Worm (Caenorhabditis elegans): ENCODE data around the gene best-19.

Gene best-19

ce11 chrIV:291851-292367 is 8.5 kb downstream of the best-19 start:
- TF ChIP-seq pha-4 (tag; optimal IDR thresholded peaks at IDR 0.05) (no peak), elt-1 (tag; optimal IDR thresholded peaks at IDR 0.05; ENCODE audit: borderline replicate concordance, insufficient read depth) (no peak), nhr-237 (tag; optimal IDR thresholded peaks at IDR 0.05) (no peak), ztf-11 (tag; optimal IDR thresholded peaks at IDR 0.05) (no peak), unc-62 (GFP tag; optimal IDR thresholded peaks at IDR 0.05) (no peak), zip-8 (tag; optimal IDR thresholded peaks at IDR 0.05) (no peak), lin-32 (GFP tag; optimal IDR thresholded peaks at IDR 0.05) (no peak), elt-3 (tag; optimal IDR thresholded peaks at IDR 0.05) (no peak), nhr-28 (tag; optimal IDR thresholded peaks at IDR 0.05) (no peak), lsy-2 (tag; optimal IDR thresholded peaks at IDR 0.05) (no peak), cnd-1 (tag; optimal IDR thresholded peaks at IDR 0.05) (no peak), blmp-1 (tag; optimal IDR thresholded peaks at IDR 0.05) (no peak), bed-3 (GFP tag; optimal IDR thresholded peaks at IDR 0.05) (no peak), unc-39 (tag; optimal IDR thresholded peaks at IDR 0.05) (no peak), nhr-2 (tag; optimal IDR thresholded peaks at IDR 0.05) (no peak), sptf-1 (tag; optimal IDR thresholded peaks at IDR 0.05) (no peak), ceh-43 (GFP tag; optimal IDR thresholded peaks at IDR 0.05) (no peak), flh-1 (GFP tag; optimal IDR thresholded peaks at IDR 0.05) (no peak), nhr-12 (tag; optimal IDR thresholded peaks at IDR 0.05) (no peak), ceh-83 (GFP tag; optimal IDR thresholded peaks at IDR 0.05) (no peak)

DNA sequence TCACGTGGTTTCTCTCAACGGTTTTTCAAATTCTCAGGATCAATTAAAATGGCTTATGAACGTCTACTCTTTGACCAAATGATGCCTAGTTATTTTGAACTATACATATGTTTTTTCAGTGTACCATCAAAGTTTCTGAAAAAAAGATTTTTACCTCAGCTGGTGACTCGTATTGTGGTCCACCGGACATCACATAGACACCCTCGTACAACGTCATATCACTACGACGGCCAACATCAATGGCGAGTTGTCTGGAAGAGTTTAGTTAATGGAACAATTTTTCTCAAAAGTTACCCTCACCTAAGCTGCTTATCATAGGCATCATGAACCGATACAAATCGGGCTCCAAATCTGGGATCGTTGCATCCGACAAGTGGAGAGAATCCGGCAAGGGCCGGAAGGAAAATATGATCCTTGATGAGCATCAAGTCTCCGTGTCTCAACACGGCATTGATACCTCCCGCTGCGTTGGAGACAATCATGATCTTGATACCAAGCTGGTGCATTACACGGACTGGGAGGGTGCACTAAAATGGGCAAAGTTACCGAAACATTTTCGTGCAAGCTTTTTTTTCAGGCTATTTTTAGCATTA is 9.8 kb downstream of the best-19 start:
- no peak for TF ChIP-seq elt-3 (tag; optimal IDR thresholded peaks at IDR 0.05)
- TF ChIP-seq flh-1 (GFP tag; optimal IDR thresholded peaks at IDR 0.05): no peak
- no peak for TF ChIP-seq lin-32 (GFP tag; optimal IDR thresholded peaks at IDR 0.05)
- no peak for TF ChIP-seq ham-2 (GFP tag; optimal IDR thresholded peaks at IDR 0.05)
- no peak for TF ChIP-seq mab-5 (tag; optimal IDR thresholded peaks at IDR 0.05)
- no peak for TF ChIP-seq ztf-11 (tag; optimal IDR thresholded peaks at IDR 0.05)
- TF ChIP-seq cnd-1 (tag; optimal IDR thresholded peaks at IDR 0.05): no peak
- TF ChIP-seq pha-4 (tag; optimal IDR thresholded peaks at IDR 0.05): no peak
- no peak for TF ChIP-seq ceh-83 (GFP tag; optimal IDR thresholded peaks at IDR 0.05)
- no peak for TF ChIP-seq mls-2 (tag; optimal IDR thresholded peaks at IDR 0.05)
- TF ChIP-seq sem-2 (GFP tag; optimal IDR thresholded peaks at IDR 0.05): no peak
- no peak for TF ChIP-seq lsy-2 (tag; optimal IDR thresholded peaks at IDR 0.05)
- no peak for TF ChIP-seq snpc-4 (tag; optimal IDR thresholded peaks at IDR 0.05)
- TF ChIP-seq nhr-12 (tag; optimal IDR thresholded peaks at IDR 0.05): no peak
- TF ChIP-seq unc-120 (tag; optimal IDR thresholded peaks at IDR 0.05; ENCODE audit: poor library complexity, severe bottlenecking): no peak
- no peak for TF ChIP-seq hlh-1 (tag; optimal IDR thresholded peaks at IDR 0.05)

DNA sequence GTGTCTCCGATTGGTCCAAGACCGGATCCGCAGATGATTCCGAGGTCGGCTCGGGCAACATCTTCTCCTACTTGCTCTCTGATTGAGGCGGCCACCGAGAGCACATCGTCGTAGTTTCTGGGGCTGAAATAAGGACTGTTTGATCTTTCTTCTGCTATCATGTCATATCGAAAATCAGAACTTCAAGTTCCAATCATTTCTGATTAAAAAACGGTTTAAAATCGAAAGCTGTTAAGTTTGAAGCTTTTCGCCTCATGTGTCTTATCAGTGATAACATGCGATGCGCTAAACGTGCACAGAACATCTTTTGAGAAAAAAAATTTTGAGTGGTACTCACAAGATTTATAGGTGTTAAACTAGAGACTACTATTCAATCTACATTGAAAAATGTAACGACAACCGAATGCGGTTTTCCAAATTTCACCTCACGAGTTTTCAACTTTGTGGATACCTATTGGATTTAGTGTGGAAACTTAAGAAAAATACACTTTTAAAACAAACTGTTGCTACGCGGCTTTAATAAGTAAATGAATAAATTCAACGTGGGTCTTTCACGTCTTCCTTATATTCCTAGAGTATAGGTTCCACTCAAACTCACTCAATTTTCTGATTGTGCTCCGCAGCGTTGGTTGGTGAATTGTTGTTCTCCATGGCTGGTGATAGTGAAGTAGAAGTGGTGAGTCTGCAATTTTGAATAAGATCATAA is 10.7 kb downstream of the best-19 start:
- TF ChIP-seq nhr-237 (tag; optimal IDR thresholded peaks at IDR 0.05) (no peak), lsy-2 (tag; optimal IDR thresholded peaks at IDR 0.05) (no peak), elt-1 (tag; optimal IDR thresholded peaks at IDR 0.05; ENCODE audit: borderline replicate concordance, insufficient read depth) (no peak), nhr-28 (tag; optimal IDR thresholded peaks at IDR 0.05) (no peak), unc-39 (tag; optimal IDR thresholded peaks at IDR 0.05) (no peak), lin-13 (tag; optimal IDR thresholded peaks at IDR 0.05) (no peak), lin-32 (GFP tag; optimal IDR thresholded peaks at IDR 0.05) (no peak), snpc-4 (tag; optimal IDR thresholded peaks at IDR 0.05) (no peak)

- TF ChIP-seq mep-1 (tag; optimal IDR thresholded peaks at IDR 0.05) (no peak), tbx-8 (GFP tag; optimal IDR thresholded peaks at IDR 0.05) (no peak), mls-2 (tag; optimal IDR thresholded peaks at IDR 0.05) (no peak), ces-1 (GFP tag; optimal IDR thresholded peaks at IDR 0.05) (no peak), unc-120 (tag; optimal IDR thresholded peaks at IDR 0.05; ENCODE audit: poor library complexity, severe bottlenecking) (no peak), elt-3 (tag; optimal IDR thresholded peaks at IDR 0.05) (no peak), cnd-1 (tag; optimal IDR thresholded peaks at IDR 0.05) (no peak)
Observed at ce11 chrIV:294737-295136, 11.3 kb downstream of the best-19 start.
